Worm (Caenorhabditis elegans) whole organism, young adult: ENCODE results near the gene C26E6.12.

Source experiments
- B0035.1 ChIP-seq: sonication (generic microtip); optimal IDR thresholded peaks from 2 replicates; lab custom pipeline; 2016; ENCODE audit warnings: missing genetic modification characterization, mild to moderate bottlenecking, missing compliant biosample characterization, missing genotype, missing genetic modification reagents
- B0336.3 ChIP-seq: fragments of 200-800 bp; sonication (Bioruptor generic); IDR thresholded peaks from 2 replicates; pipeline ENCODE4 v1.3.6; 2022; ENCODE audit warnings: missing genetic modification characterization, missing compliant biosample characterization
- F55B11.4 ChIP-seq: sonication (generic microtip); optimal IDR thresholded peaks from 2 replicates; lab custom pipeline; 2016; ENCODE audit warnings: missing compliant biosample characterization, missing genetic modification characterization, borderline replicate concordance; ENCODE audit not compliant: insufficient read depth
- Y56A3A.18 ChIP-seq: fragments of 200-800 bp; sonication (Bioruptor generic); IDR thresholded peaks from 2 replicates; pipeline ENCODE4 v1.3.6; 2022; ENCODE audit warnings: missing genetic modification reagents, missing genetic modification characterization, missing compliant biosample characterization
- ama-1 ChIP-seq, 3 experiments: fragments of 150-350 bp in 1 of 3; sonication (generic microtip) in 2 of 3; optimal IDR thresholded peaks; 2 replicates each; lab custom pipeline; 2014 to 2018; ENCODE audit warnings: missing biosample characterization in 2 of 3, missing genetic modification characterization in 2 of 3, missing genetic modification reagents in 2 of 3
- ceh-27 ChIP-seq: fragments of 200-800 bp; sonication (Bioruptor generic); optimal IDR thresholded peaks from 2 replicates; lab custom pipeline; 2018; ENCODE audit warnings: mild to moderate bottlenecking, missing genetic modification characterization, moderate library complexity, missing compliant biosample characterization
- ceh-79 ChIP-seq: sonication (generic microtip); optimal IDR thresholded peaks from 2 replicates; lab custom pipeline; 2017; ENCODE audit warnings: mild to moderate bottlenecking, missing genetic modification characterization, missing compliant biosample characterization
- dpff-1 ChIP-seq: sonication (generic microtip); optimal IDR thresholded peaks from 2 replicates; lab custom pipeline; 2017; ENCODE audit warnings: mild to moderate bottlenecking, missing genetic modification characterization, missing compliant biosample characterization
- madf-8 ChIP-seq: fragments of 200-800 bp; sonication (Bioruptor generic); conservative IDR thresholded peaks from 2 replicates; pipeline ENCODE4 v1.3.6; 2022; ENCODE audit warnings: missing genetic modification reagents, missing genetic modification characterization, missing compliant biosample characterization
- nhr-90 ChIP-seq: sonication (generic microtip); optimal IDR thresholded peaks from 2 replicates; lab custom pipeline; 2016; ENCODE audit warnings: missing genotype, mild to moderate bottlenecking, missing genetic modification characterization, missing compliant biosample characterization
- sea-2 ChIP-seq: fragments of 200-800 bp; sonication (Bioruptor generic); IDR thresholded peaks from 2 replicates; pipeline ENCODE4 v1.3.6; 2022; ENCODE audit warnings: missing genetic modification characterization, missing compliant biosample characterization
- snpc-4 ChIP-seq, 5 experiments: fragments of 150-350 bp in 1 of 5; sonication (generic microtip) in 4 of 5; optimal IDR thresholded peaks; 2 replicates each; lab custom pipeline; 2014 to 2018; ENCODE audit warnings: missing genetic modification characterization in 5 of 5, missing biosample characterization in 3 of 5, antibody characterized with exemption in 2 of 5, mild to moderate bottlenecking in 2 of 5, missing compliant biosample characterization in 2 of 5, missing genotype in 2 of 5, moderate library complexity in 2 of 5, missing genetic modification reagents in 1 of 5
- ztf-3 ChIP-seq: fragments of 200-800 bp; sonication (Bioruptor generic); optimal IDR thresholded peaks from 2 replicates; lab custom pipeline; 2018; ENCODE audit warnings: mild to moderate bottlenecking, missing genetic modification characterization, missing compliant biosample characterization

DNA sequence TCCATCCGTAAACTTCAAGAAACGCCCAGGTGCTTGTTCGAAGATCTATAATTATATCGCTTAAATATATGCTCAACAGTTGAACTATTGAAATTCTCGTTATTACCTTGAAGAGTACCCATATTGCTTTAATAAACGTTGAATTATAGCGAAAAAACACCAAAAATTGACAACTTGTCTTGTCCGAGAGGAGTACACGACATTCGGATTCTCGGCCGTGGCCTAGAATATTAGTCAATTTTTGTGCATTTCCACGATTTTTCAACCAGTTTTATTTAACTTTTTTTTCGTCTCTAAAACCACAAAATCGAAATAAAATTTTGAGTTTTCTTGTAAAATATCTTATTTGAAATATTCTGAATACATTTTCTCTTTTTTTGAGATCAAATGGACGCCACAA, 19.7 kb downstream of the C26E6.12 start, which contains the start of the genes F26F4.9 and cee-1:
- TF ChIP-seq dpff-1 (no peak), madf-8 (GFP tag; lab: Robert Waterston, UW) (peak; percentile 36; the same call in 1 of the 2 replicates), B0035.1 (tag; lab: Kevin White, UChicago) (no peak), nhr-90 (tag; lab: Kevin White, UChicago) (no peak), snpc-4 (GFP tag; optimal IDR thresholded peaks at IDR 0.05; lab: Kevin White, UChicago) (no peak), snpc-4 (tag; optimal IDR thresholded peaks at IDR 0.05; lab: Kevin White, UChicago) (no peak), ama-1 (optimal IDR thresholded peaks at IDR 0.05; lab: Kevin White, UChicago) (no peak), ama-1 (GFP tag; optimal IDR thresholded peaks at IDR 0.05; lab: Kevin White, UChicago) (no peak), ztf-3 (no peak), Y56A3A.18 (GFP tag; lab: Robert Waterston, UW) (no peak), ceh-79 (tag; lab: Kevin White, UChicago) (no peak), sea-2 (GFP tag; lab: Robert Waterston, UW) (no peak), B0336.3 (GFP tag; lab: Robert Waterston, UW) (no peak), F55B11.4 (tag; lab: Kevin White, UChicago) (no peak), ceh-27 (GFP tag; lab: Kevin White, UChicago) (peak; percentile 61)
